Fruit fly (Drosophila melanogaster): ENCODE results near the gene Mnt.

Mnt gene

dm6 chrX:3690631-3691030 is 19.0 kb downstream of the Mnt start (continued):
- peak; percentile 43 for TF ChIP-seq CG8388 (GFP tag; optimal IDR thresholded peaks at IDR 0.05)
- TF ChIP-seq gt (GFP tag; IDR thresholded peaks at IDR 0.05), result no peak
- peak; percentile 43 for TF ChIP-seq CG14710 (tag; optimal IDR thresholded peaks at IDR 0.05)
- TF ChIP-seq BEAF-32 (GFP tag; optimal IDR thresholded peaks at IDR 0.05), result no peak
- TF ChIP-seq nom (GFP tag; optimal IDR thresholded peaks at IDR 0.05), result no peak
- TF ChIP-seq CG33557 (GFP tag; optimal IDR thresholded peaks at IDR 0.05), result peak; percentile 37
- TF ChIP-seq pfk (GFP tag; optimal IDR thresholded peaks at IDR 0.05), result no peak
- TF ChIP-seq CrebB (tag; optimal IDR thresholded peaks at IDR 0.05), result no peak
- TF ChIP-seq nau (GFP tag; optimal IDR thresholded peaks at IDR 0.05), result peak; percentile 27
- peak; percentile 17 for TF ChIP-seq tin (GFP tag; optimal IDR thresholded peaks at IDR 0.05)
- no peak for TF ChIP-seq ase (GFP tag; IDR thresholded peaks at IDR 0.05)
- no peak for TF ChIP-seq sens-2 (GFP tag; IDR thresholded peaks at IDR 0.05)
- TF ChIP-seq CG17385 (GFP tag; optimal IDR thresholded peaks at IDR 0.05), result peak; percentile 37
- peak; percentile 53 for TF ChIP-seq dmrt11E (tag; optimal IDR thresholded peaks at IDR 0.05)
- TF ChIP-seq CG18599 (GFP tag; optimal IDR thresholded peaks at IDR 0.05), result peak; percentile 68
- TF ChIP-seq Med (GFP tag), result peak; percentile 87
- peak; percentile 56 for TF ChIP-seq CG7556 (GFP tag; optimal IDR thresholded peaks at IDR 0.05)
- TF ChIP-seq CG10959 (GFP tag; IDR thresholded peaks at IDR 0.05), result no peak; the same call in 1 of the 2 replicates
- TF ChIP-seq CG1529 (GFP tag; optimal IDR thresholded peaks at IDR 0.05), result no peak
- no peak for TF ChIP-seq wek (GFP tag; optimal IDR thresholded peaks at IDR 0.05)
- no peak for TF ChIP-seq cato (GFP tag; optimal IDR thresholded peaks at IDR 0.05; ENCODE audit: borderline replicate concordance)
- TF ChIP-seq ewg (GFP tag; optimal IDR thresholded peaks at IDR 0.05), result peak; percentile 18
- no peak for TF ChIP-seq en (GFP tag; optimal IDR thresholded peaks at IDR 0.05)
- TF ChIP-seq Hr3 (GFP tag; optimal IDR thresholded peaks at IDR 0.05), result no peak
- peak; percentile 57 for TF ChIP-seq CG17359 (tag; optimal IDR thresholded peaks at IDR 0.05)
- peak; percentile 9 for TF ChIP-seq tio (GFP tag; optimal IDR thresholded peaks at IDR 0.05)
- TF ChIP-seq Hr78 (GFP tag; optimal IDR thresholded peaks at IDR 0.05), result no peak
- peak; percentile 36; the same call in 1 of the 2 replicates for TF ChIP-seq CG14441 (GFP tag; IDR thresholded peaks at IDR 0.05)
- no peak for TF ChIP-seq lov (optimal IDR thresholded peaks at IDR 0.05)
- no peak for TF ChIP-seq lov (GFP tag; IDR thresholded peaks at IDR 0.05)
- peak; percentile 59; the same call in 1 of the 3 replicates for TF ChIP-seq zfh1 (GFP tag; IDR thresholded peaks at IDR 0.05)
- no peak for TF ChIP-seq lbe (GFP tag; optimal IDR thresholded peaks at IDR 0.05)
- peak; percentile 40 for TF ChIP-seq CG4424 (GFP tag; optimal IDR thresholded peaks at IDR 0.05)
- no peak for TF ChIP-seq Eip74EF (GFP tag; optimal IDR thresholded peaks at IDR 0.05)
- TF ChIP-seq CG2678 (tag; optimal IDR thresholded peaks at IDR 0.05), result peak; percentile 70
- peak; percentile 51 for TF ChIP-seq sisA (GFP tag; IDR thresholded peaks at IDR 0.05)
- TF ChIP-seq CG17912 (GFP tag; optimal IDR thresholded peaks at IDR 0.05), result no peak
- TF ChIP-seq CG12299 (tag; optimal IDR thresholded peaks at IDR 0.05), result no peak
- TF ChIP-seq bigmax (GFP tag; optimal IDR thresholded peaks at IDR 0.05), result no peak
- no peak for TF ChIP-seq Lhr (GFP tag; optimal IDR thresholded peaks at IDR 0.05)
- no peak for TF ChIP-seq Hand (GFP tag; optimal IDR thresholded peaks at IDR 0.05)
- TF ChIP-seq CG30020 (tag; optimal IDR thresholded peaks at IDR 0.05), result no peak
- peak; percentile 9 for TF ChIP-seq CG5180 (GFP tag; optimal IDR thresholded peaks at IDR 0.05)
- TF ChIP-seq cwo (GFP tag; optimal IDR thresholded peaks at IDR 0.05), result no peak
- TF ChIP-seq CG13624 (GFP tag; optimal IDR thresholded peaks at IDR 0.05), result peak; percentile 13
- no peak for TF ChIP-seq Ets97D (GFP tag; optimal IDR thresholded peaks at IDR 0.05)
- TF ChIP-seq CG6254 (GFP tag; optimal IDR thresholded peaks at IDR 0.05), result no peak
- TF ChIP-seq CG8944 (GFP tag; optimal IDR thresholded peaks at IDR 0.05), result no peak
- TF ChIP-seq Ada2b (GFP tag; IDR thresholded peaks at IDR 0.05), result no peak
- no peak for TF ChIP-seq B-H2 (GFP tag; optimal IDR thresholded peaks at IDR 0.05)
